Worm (Caenorhabditis elegans): Measurements from ENCODE around the gene D1022.2.

The D1022.2 gene

ce11 chrII:7478487-7479234, 19.4 kb downstream of the D1022.2 start, which contains the start of the genes aka-1 and ubc-6:
Gene aka-1 (minus strand): TSS chrII:7478537.
Gene ubc-6 (plus strand): TSS chrII:7479187.
- TF ChIP-seq dao-5 (tag; optimal IDR thresholded peaks at IDR 0.05) (peak; percentile 7), him-1 (tag; optimal IDR thresholded peaks at IDR 0.05) (peak; percentile 78), W03F9.2 (tag; optimal IDR thresholded peaks at IDR 0.05) (peak; percentile 71)

ce11 chrII:7483009-7483408, 23.7 kb downstream of the D1022.2 start, which contains the start of gene cah-2:
Gene cah-2 (minus strand): TSS chrII:7483109.
- no peak for TF ChIP-seq him-1 (tag; optimal IDR thresholded peaks at IDR 0.05)
- TF ChIP-seq dao-5 (tag; optimal IDR thresholded peaks at IDR 0.05) = no peak
- no peak for TF ChIP-seq W03F9.2 (tag; optimal IDR thresholded peaks at IDR 0.05)

- TF ChIP-seq W03F9.2 (tag; optimal IDR thresholded peaks at IDR 0.05) (no peak), dao-5 (tag; optimal IDR thresholded peaks at IDR 0.05) (no peak), him-1 (tag; optimal IDR thresholded peaks at IDR 0.05) (no peak)
These were observed 30.3 kb downstream of the D1022.2 start, which contains the start of gene D1022.9 for ce11 chrII:7489605-7490004. Gene D1022.9 (minus strand): TSS chrII:7489705.

- TF ChIP-seq W03F9.2 (tag; optimal IDR thresholded peaks at IDR 0.05) = no peak
- no peak for TF ChIP-seq dao-5 (tag; optimal IDR thresholded peaks at IDR 0.05)
- TF ChIP-seq him-1 (tag; optimal IDR thresholded peaks at IDR 0.05) = no peak
These were observed 34.3 kb downstream of the D1022.2 start, which contains the start of gene nas-23 for ce11 chrII:7493599-7493998. Gene nas-23 (minus strand): TSS chrII:7493699.

ce11 chrII:7494155-7494554, 34.9 kb downstream of the D1022.2 start, which contains the start of gene R10H1.1:
Gene R10H1.1 (plus strand): TSS chrII:7494455.
- TF ChIP-seq dao-5 (tag; optimal IDR thresholded peaks at IDR 0.05) (no peak), W03F9.2 (tag; optimal IDR thresholded peaks at IDR 0.05) (no peak), him-1 (tag; optimal IDR thresholded peaks at IDR 0.05) (no peak)

ce11 chrII:7496070-7496469, 36.8 kb downstream of the D1022.2 start, which contains the start of gene spi-1:
Gene spi-1 (plus strand): TSS chrII:7496247.
- TF ChIP-seq him-1 (tag; optimal IDR thresholded peaks at IDR 0.05) = no peak
- TF ChIP-seq dao-5 (tag; optimal IDR thresholded peaks at IDR 0.05) = no peak
- TF ChIP-seq W03F9.2 (tag; optimal IDR thresholded peaks at IDR 0.05) = no peak

ce11 chrII:7499390-7499789, 40.1 kb downstream of the D1022.2 start, which contains the start of gene srab-14:
Gene srab-14 (minus strand): TSS chrII:7499490.
- TF ChIP-seq W03F9.2 (tag; optimal IDR thresholded peaks at IDR 0.05) (no peak), him-1 (tag; optimal IDR thresholded peaks at IDR 0.05) (no peak), dao-5 (tag; optimal IDR thresholded peaks at IDR 0.05) (no peak)

ce11 chrII:7505005-7505404, 45.7 kb downstream of the D1022.2 start, which contains the start of gene C28F5.1:
Gene C28F5.1 (plus strand): TSS chrII:7505305.
- TF ChIP-seq him-1 (tag; optimal IDR thresholded peaks at IDR 0.05) = no peak
- no peak for TF ChIP-seq dao-5 (tag; optimal IDR thresholded peaks at IDR 0.05)
- no peak for TF ChIP-seq W03F9.2 (tag; optimal IDR thresholded peaks at IDR 0.05)

Measured in whole organism, L4/young adult.